Fruit fly (Drosophila melanogaster) whole organism, prepupa: ENCODE results near the gene EMC5.
A peak's percentile ranks its signal among the peaks of the same experiment; 100 is the strongest.

Experiments used
- Blimp-1 ChIP-seq: fragments of 200-800 bp; sonication (Bioruptor generic); optimal IDR thresholded peaks from 3 replicates; lab custom pipeline; 2017; ENCODE audit warnings: missing biosample characterization, missing genetic modification characterization, mild to moderate bottlenecking, moderate library complexity, missing genetic modification reagents
- CG15336 ChIP-seq: fragments of 200-800 bp; sonication (Bioruptor generic); IDR thresholded peaks from 2 replicates; pipeline ENCODE4 v1.3.6; 2022; ENCODE audit warnings: missing biosample characterization, missing genetic modification characterization
- CG31627 ChIP-seq: fragments of 200-800 bp; sonication (Bioruptor generic); optimal IDR thresholded peaks from 3 replicates; lab custom pipeline; 2016; ENCODE audit warnings: missing biosample characterization, missing genetic modification characterization
- Gug ChIP-seq: fragments of 200-800 bp; sonication (Bioruptor generic); IDR thresholded peaks from 2 replicates; pipeline ENCODE4 v1.3.6; 2022; ENCODE audit warnings: missing biosample characterization, missing genetic modification characterization
- Hr39 ChIP-seq: fragments of 200-800 bp; sonication (Bioruptor generic); optimal IDR thresholded peaks from 2 replicates; lab custom pipeline; 2016; ENCODE audit warnings: missing biosample characterization, missing genetic modification characterization
- Sox102F ChIP-seq: fragments of 200-800 bp; sonication (Bioruptor generic); optimal IDR thresholded peaks from 2 replicates; lab custom pipeline; 2016; ENCODE audit warnings: missing biosample characterization, mild to moderate bottlenecking, missing genetic modification characterization
- Sox14 ChIP-seq: fragments of 200-800 bp; sonication (Bioruptor generic); optimal IDR thresholded peaks from 3 replicates; lab custom pipeline; 2016; ENCODE audit warnings: missing biosample characterization, missing genetic modification characterization
- ss ChIP-seq, 2 experiments: fragments of 200-800 bp; sonication (Bioruptor generic); optimal IDR thresholded peaks; 2 replicates in 1 of 2; 3 replicates in 1 of 2; lab custom pipeline; 2017 to 2018; ENCODE audit warnings: mild to moderate bottlenecking in 2 of 2, missing biosample characterization in 2 of 2, missing genetic modification characterization in 2 of 2, moderate library complexity in 1 of 2

DNA sequence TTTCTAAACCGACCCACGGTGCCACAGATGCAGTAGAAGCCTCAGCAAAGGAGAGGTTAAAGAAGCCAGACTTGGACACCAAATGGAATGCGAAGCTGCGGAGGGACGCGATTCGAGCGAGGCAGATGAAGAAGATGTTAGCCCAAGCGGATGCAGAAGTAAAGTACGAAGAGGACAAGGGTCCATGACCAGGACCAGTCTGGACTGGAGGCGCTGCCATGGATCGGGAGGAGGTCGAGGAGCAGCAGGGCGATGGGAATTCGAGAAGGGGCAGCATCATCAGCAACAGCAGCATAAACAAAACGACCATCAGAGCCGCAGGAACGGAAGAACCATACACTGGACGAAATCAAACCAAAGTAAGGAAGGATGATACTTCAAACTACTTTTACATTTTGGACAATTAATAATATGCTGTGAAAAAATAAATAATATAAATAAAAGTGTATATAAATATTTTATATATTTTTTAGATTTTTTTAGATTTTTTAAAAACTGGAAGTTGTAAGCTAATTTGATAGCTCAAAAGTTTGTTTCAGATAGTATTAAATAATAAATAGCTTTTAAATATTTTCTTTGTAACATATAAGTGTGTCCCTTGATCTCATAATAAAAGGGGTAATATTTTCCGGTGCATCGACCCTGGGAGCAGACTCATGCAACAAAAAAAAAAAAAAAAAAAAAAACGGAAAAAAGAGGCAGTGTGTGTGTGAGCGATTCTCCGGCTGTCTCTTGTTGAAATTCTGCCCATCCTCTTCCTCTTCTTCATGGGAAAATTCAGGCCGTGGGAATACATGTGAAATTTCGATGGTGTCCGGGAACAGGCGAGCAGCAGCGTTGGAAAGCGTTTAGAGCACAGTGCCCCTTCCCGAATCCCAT lies 40.6 kb upstream of the EMC5 start:
- TF ChIP-seq Hr39 (GFP tag; lab: Kevin White, UChicago): no peak
- TF ChIP-seq Sox102F (GFP tag; lab: Kevin White, UChicago): peak; percentile 46
- TF ChIP-seq Gug (GFP tag; lab: Robert Waterston, UW): no peak
- TF ChIP-seq Blimp-1: peak; percentile 60
- peak; percentile 91 to 93 for TF ChIP-seq ss (GFP tag; optimal IDR thresholded peaks at IDR 0.05; lab: Kevin White, UChicago)
- TF ChIP-seq Sox14 (GFP tag; lab: Kevin White, UChicago): peak; percentile 1
- peak; percentile 43 for TF ChIP-seq CG31627 (GFP tag; lab: Kevin White, UChicago)
- peak; percentile 66 for TF ChIP-seq CG15336 (GFP tag; lab: Robert Waterston, UW)
